Worm (Caenorhabditis elegans): ENCODE measurements around the gene Y15E3A.5.

ce11 chrX:15362152-15362922 lies 22.0 kb downstream of the Y15E3A.5 start:
- TF ChIP-seq W03F9.2 (tag; optimal IDR thresholded peaks at IDR 0.05) (no peak), him-1 (tag; optimal IDR thresholded peaks at IDR 0.05) (peak; percentile 12), dao-5 (tag; optimal IDR thresholded peaks at IDR 0.05) (no peak)

Data from whole organism, L4/young adult.